Worm (Caenorhabditis elegans): ENCODE results near the gene srw-144.
"Not testable (repeated sequence)": the region's sequence is repeated elsewhere in the genome, so short reads cannot be mapped to it uniquely, and the experiment has no call there.

The srw-144 gene

ce11 chrV:2991485-2991884, 30.7 kb upstream of the srw-144 start, which contains the start of gene srw-121:
Gene srw-121 (minus strand): TSS chrV:2991585.
- TF ChIP-seq hnd-1 (tag; optimal IDR thresholded peaks at IDR 0.05) (no peak), ceh-36 (tag; optimal IDR thresholded peaks at IDR 0.05) (no peak), ceh-13 (GFP tag; optimal IDR thresholded peaks at IDR 0.05) (no peak), aly-1 (tag; optimal IDR thresholded peaks at IDR 0.05) (no peak), tbx-11 (GFP tag; IDR thresholded peaks at IDR 0.05) (no peak), B0310.2 (tag; optimal IDR thresholded peaks at IDR 0.05) (no peak), hmg-4 (GFP tag; optimal IDR thresholded peaks at IDR 0.05) (no peak), tbx-37 (GFP tag; conservative IDR thresholded peaks at IDR 0.05) (no peak), sea-1 (GFP tag; conservative IDR thresholded peaks at IDR 0.05) (no peak), scrt-1 (GFP tag; IDR thresholded peaks at IDR 0.05) (no peak), ama-1 (optimal IDR thresholded peaks at IDR 0.05) (no peak), tra-4 (tag; optimal IDR thresholded peaks at IDR 0.05) (no peak), hmbx-1 (tag; optimal IDR thresholded peaks at IDR 0.05) (no peak), F13C5.2 (tag; optimal IDR thresholded peaks at IDR 0.05) (no peak), pes-1 (GFP tag; IDR thresholded peaks at IDR 0.05) (no peak), ets-7 (tag; optimal IDR thresholded peaks at IDR 0.05) (no peak)

ce11 chrV:2987407-2987806, 26.6 kb upstream of the srw-144 start, which contains the start of gene srh-85:
Gene srh-85 (minus strand): TSS chrV:2987507.
- TF ChIP-seq hnd-1 (tag; optimal IDR thresholded peaks at IDR 0.05), result no peak
- no peak for TF ChIP-seq tra-4 (tag; optimal IDR thresholded peaks at IDR 0.05)
- no peak for TF ChIP-seq F13C5.2 (tag; optimal IDR thresholded peaks at IDR 0.05)
- TF ChIP-seq ceh-36 (tag; optimal IDR thresholded peaks at IDR 0.05), result no peak
- no peak for TF ChIP-seq B0310.2 (tag; optimal IDR thresholded peaks at IDR 0.05)
- TF ChIP-seq tbx-11 (GFP tag; IDR thresholded peaks at IDR 0.05), result no peak
- no peak for TF ChIP-seq scrt-1 (GFP tag; IDR thresholded peaks at IDR 0.05)
- TF ChIP-seq sea-1 (GFP tag; conservative IDR thresholded peaks at IDR 0.05), result no peak
- TF ChIP-seq pes-1 (GFP tag; IDR thresholded peaks at IDR 0.05), result no peak
- TF ChIP-seq hmbx-1 (tag; optimal IDR thresholded peaks at IDR 0.05), result no peak
- no peak for TF ChIP-seq hmg-4 (GFP tag; optimal IDR thresholded peaks at IDR 0.05)
- no peak for TF ChIP-seq ceh-13 (GFP tag; optimal IDR thresholded peaks at IDR 0.05)
- TF ChIP-seq ama-1 (optimal IDR thresholded peaks at IDR 0.05), result no peak

DNA sequence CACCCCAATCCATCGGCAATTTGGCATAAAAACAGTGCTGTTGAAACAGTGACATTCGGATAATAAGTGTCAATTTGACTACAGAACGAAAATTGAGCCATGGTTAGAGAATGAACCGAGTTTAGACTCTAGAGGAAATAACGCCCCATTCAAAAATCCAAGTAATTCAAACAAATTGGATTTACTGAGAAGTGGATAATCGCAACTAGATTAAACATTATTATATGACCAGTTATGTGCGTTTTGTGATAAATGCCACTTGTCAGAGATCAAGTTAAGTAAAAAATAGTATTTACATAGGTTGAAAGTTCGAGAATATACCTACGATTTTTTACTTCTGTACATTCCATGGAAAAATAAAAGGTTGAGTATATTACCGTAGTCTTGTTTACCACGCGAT, 24.5 kb upstream of the srw-144 start, which contains the start of gene srw-139:
Gene srw-139 (minus strand): TSS at position 101 of the 400 bp plus-strand sequence.
- TF ChIP-seq tbx-37 (GFP tag; conservative IDR thresholded peaks at IDR 0.05) (no peak), tbx-11 (GFP tag; IDR thresholded peaks at IDR 0.05) (no peak), ama-1 (optimal IDR thresholded peaks at IDR 0.05) (no peak), hnd-1 (tag; optimal IDR thresholded peaks at IDR 0.05) (no peak), sea-1 (GFP tag; conservative IDR thresholded peaks at IDR 0.05) (no peak), ceh-13 (GFP tag; optimal IDR thresholded peaks at IDR 0.05) (no peak), hmg-4 (GFP tag; optimal IDR thresholded peaks at IDR 0.05) (no peak)

DNA sequence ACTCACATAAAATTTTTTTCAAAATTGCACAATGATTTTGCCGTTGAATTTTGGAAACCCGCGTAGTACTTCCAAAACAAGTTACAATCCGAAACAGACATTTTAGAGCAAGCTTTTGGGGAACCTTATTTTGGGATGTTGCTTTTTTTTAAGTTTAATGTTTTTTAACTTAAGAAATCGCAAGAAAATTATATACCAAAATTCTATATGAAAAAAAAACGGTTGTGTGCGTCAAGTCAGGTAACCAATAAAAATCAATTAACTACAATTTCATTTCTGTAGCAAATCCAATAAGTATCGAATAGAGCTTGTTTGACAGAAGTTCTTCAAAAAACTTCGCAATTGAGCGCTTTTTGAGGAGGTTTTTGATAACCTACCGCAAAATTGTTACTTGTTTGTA, 22.6 kb upstream of the srw-144 start, which contains the start of gene srw-117:
Gene srw-117 (minus strand): TSS at position 101 of the 400 bp plus-strand sequence.
- no peak for TF ChIP-seq ceh-13 (GFP tag; optimal IDR thresholded peaks at IDR 0.05)
- TF ChIP-seq sea-1 (GFP tag; conservative IDR thresholded peaks at IDR 0.05), result no peak
- TF ChIP-seq ama-1 (optimal IDR thresholded peaks at IDR 0.05), result no peak
- no peak for TF ChIP-seq flt-1 (GFP tag; IDR thresholded peaks at IDR 0.05)
- no peak for TF ChIP-seq aly-1 (tag; optimal IDR thresholded peaks at IDR 0.05)
- no peak for TF ChIP-seq scrt-1 (GFP tag; IDR thresholded peaks at IDR 0.05)
- TF ChIP-seq ceh-36 (tag; optimal IDR thresholded peaks at IDR 0.05), result no peak
- no peak for TF ChIP-seq F13C5.2 (tag; optimal IDR thresholded peaks at IDR 0.05)
- no peak for TF ChIP-seq tbx-11 (GFP tag; IDR thresholded peaks at IDR 0.05)
- no peak for TF ChIP-seq B0310.2 (tag; optimal IDR thresholded peaks at IDR 0.05)
- TF ChIP-seq pes-1 (GFP tag; IDR thresholded peaks at IDR 0.05), result no peak
- no peak for TF ChIP-seq hmg-4 (GFP tag; optimal IDR thresholded peaks at IDR 0.05)

- no peak for TF ChIP-seq tra-4 (tag; optimal IDR thresholded peaks at IDR 0.05)
- TF ChIP-seq ceh-36 (tag; optimal IDR thresholded peaks at IDR 0.05), result no peak
- TF ChIP-seq pes-1 (GFP tag; IDR thresholded peaks at IDR 0.05), result no peak
- TF ChIP-seq ets-7 (tag; optimal IDR thresholded peaks at IDR 0.05), result no peak
- no peak for TF ChIP-seq tbx-37 (GFP tag; conservative IDR thresholded peaks at IDR 0.05)
- no peak for TF ChIP-seq aly-1 (tag; optimal IDR thresholded peaks at IDR 0.05)
- no peak for TF ChIP-seq hnd-1 (tag; optimal IDR thresholded peaks at IDR 0.05)
- no peak for TF ChIP-seq hmg-4 (GFP tag; optimal IDR thresholded peaks at IDR 0.05)
- TF ChIP-seq flt-1 (GFP tag; IDR thresholded peaks at IDR 0.05), result no peak
- TF ChIP-seq hmbx-1 (tag; optimal IDR thresholded peaks at IDR 0.05), result no peak
- no peak for TF ChIP-seq B0310.2 (tag; optimal IDR thresholded peaks at IDR 0.05)
- TF ChIP-seq ama-1 (optimal IDR thresholded peaks at IDR 0.05), result no peak
These were observed 19.2 kb upstream of the srw-144 start, which contains the start of gene srw-118 for ce11 chrV:2979978-2980377. Gene srw-118 (minus strand): TSS chrV:2980078.

DNA sequence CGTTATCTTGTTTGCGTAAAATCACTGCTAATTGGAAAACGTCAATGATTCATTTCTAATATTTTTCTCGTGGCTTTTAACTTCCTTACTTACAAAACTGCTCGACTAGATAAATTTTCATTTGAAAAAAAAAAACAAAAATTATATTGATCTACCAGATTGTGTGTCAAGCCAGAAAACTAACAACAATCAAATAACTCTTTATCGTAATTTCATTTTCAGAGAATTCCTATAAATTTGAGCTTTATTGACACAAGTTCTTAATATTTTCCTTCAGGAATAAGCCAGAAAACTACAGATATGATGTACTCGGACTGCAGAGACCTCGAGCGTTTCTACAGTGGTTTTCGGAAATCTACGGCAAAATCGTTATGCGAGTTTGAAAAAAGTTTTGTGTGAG, 15.5 kb upstream of the srw-144 start, which contains the start of gene srw-124:
Gene srw-124 (plus strand): TSS at position 301 of the 400 bp plus-strand sequence.
- no peak for TF ChIP-seq tra-4 (tag; optimal IDR thresholded peaks at IDR 0.05)
- no peak for TF ChIP-seq F13C5.2 (tag; optimal IDR thresholded peaks at IDR 0.05)
- TF ChIP-seq hnd-1 (tag; optimal IDR thresholded peaks at IDR 0.05), result no peak

ce11 chrV:2975285-2975684, 14.5 kb upstream of the srw-144 start, which contains the start of gene srw-123:
Gene srw-123 (minus strand): TSS chrV:2975385.
- TF ChIP-seq B0310.2 (tag; optimal IDR thresholded peaks at IDR 0.05); tbx-37 (GFP tag; conservative IDR thresholded peaks at IDR 0.05); ets-7 (tag; optimal IDR thresholded peaks at IDR 0.05): not testable (repeated sequence)

ce11 chrV:2971307-2971999, 10.7 kb upstream of the srw-144 start, which contains the start of gene srw-129:
Gene srw-129 (plus strand): TSS chrV:2971949.
- TF ChIP-seq B0310.2 (tag; optimal IDR thresholded peaks at IDR 0.05), result no peak
- no peak for TF ChIP-seq hmbx-1 (tag; optimal IDR thresholded peaks at IDR 0.05)

Measured in whole organism, early embryonic.